Worm (Caenorhabditis elegans) whole organism, L2 larva: Measurements from ENCODE around the gene dtmk-1.

Experiments
- C34F6.9 ChIP-seq: fragments of 150-350 bp; optimal IDR thresholded peaks from 2 replicates; lab custom pipeline; 2014; ENCODE audit warnings: missing biosample characterization, missing genetic modification characterization
- ceh-82 ChIP-seq: fragments of 150-350 bp; optimal IDR thresholded peaks from 2 replicates; lab custom pipeline; 2014; ENCODE audit warnings: missing biosample characterization, missing genetic modification characterization
- elt-3 ChIP-seq: sonication (generic microtip); optimal IDR thresholded peaks from 2 replicates; lab custom pipeline; 2017; ENCODE audit warnings: missing biosample characterization, missing genetic modification characterization
- lin-39 ChIP-seq: fragments of 150-350 bp; optimal IDR thresholded peaks from 2 replicates; lab custom pipeline; 2014; ENCODE audit warnings: missing biosample characterization, missing genetic modification reagents, missing genetic modification characterization
- skn-1 ChIP-seq: sonication (generic microtip); optimal IDR thresholded peaks from 2 replicates; lab custom pipeline; 2017; ENCODE audit warnings: missing biosample characterization, missing genetic modification characterization
- unc-39 ChIP-seq: fragments of 150-350 bp; optimal IDR thresholded peaks from 2 replicates; lab custom pipeline; 2014; ENCODE audit warnings: missing biosample characterization, missing genetic modification characterization
- unc-62 ChIP-seq: fragments of 150-350 bp; optimal IDR thresholded peaks from 2 replicates; lab custom pipeline; 2014; ENCODE audit warnings: missing biosample characterization, missing genetic modification reagents, missing genetic modification characterization

DNA sequence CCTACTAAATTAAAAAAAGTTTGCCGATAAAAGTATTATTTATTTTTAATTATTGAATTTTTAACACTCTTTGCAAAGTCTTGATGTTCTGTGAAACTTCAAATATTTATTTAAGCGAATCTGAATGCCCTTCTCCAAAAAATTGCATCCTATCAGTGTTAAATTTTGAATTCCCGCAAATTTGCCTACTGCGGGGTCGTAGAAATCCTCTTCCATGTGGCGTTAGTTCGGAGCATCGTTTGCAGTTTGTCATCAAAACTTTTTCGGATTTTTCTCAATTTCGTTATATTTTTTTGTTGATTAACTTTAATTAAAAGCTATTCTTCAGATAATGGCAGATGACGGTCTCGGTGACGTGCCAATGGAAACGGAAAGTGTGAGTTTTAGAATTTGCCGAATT lies 26.5 kb downstream of the dtmk-1 start, which contains the start of gene ufd-3:
- TF ChIP-seq C34F6.9 (peak; percentile 95), skn-1 (tag; lab: Kevin White, UChicago) (peak; percentile 56), unc-39 (tag; lab: Kevin White, UChicago) (no peak), lin-39 (tag; lab: Kevin White, UChicago) (no peak), elt-3 (tag; lab: Kevin White, UChicago) (no peak), ceh-82 (tag; lab: Kevin White, UChicago) (no peak), unc-62 (no peak)
